Worm (Caenorhabditis elegans) whole organism, mixed stage, embryonic: ENCODE results near the gene sri-54.

Experiments used
- bed-3 ChIP-seq: fragments of 200-800 bp; sonication (Bioruptor generic); optimal IDR thresholded peaks from 3 replicates; lab custom pipeline; 2018; ENCODE audit warnings: mild to moderate bottlenecking, missing genetic modification characterization, moderate library complexity, missing compliant biosample characterization
- blmp-1 ChIP-seq: fragments of 150-350 bp; optimal IDR thresholded peaks from 2 replicates; lab custom pipeline; 2014; ENCODE audit warnings: missing biosample characterization, missing genetic modification characterization
- ceh-83 ChIP-seq: fragments of 200-800 bp; sonication (Bioruptor generic); optimal IDR thresholded peaks from 2 replicates; lab custom pipeline; 2018; ENCODE audit warnings: mild to moderate bottlenecking, missing genetic modification characterization, missing compliant biosample characterization
- mep-1 ChIP-seq: fragments of 150-350 bp; optimal IDR thresholded peaks from 2 replicates; lab custom pipeline; 2017; ENCODE audit warnings: missing biosample characterization, missing genetic modification reagents, missing genetic modification characterization, inconsistent platforms
- nhr-28 ChIP-seq: fragments of 150-350 bp; optimal IDR thresholded peaks from 2 replicates; lab custom pipeline; 2014; ENCODE audit warnings: missing biosample characterization, missing genetic modification characterization
- tbx-8 ChIP-seq: fragments of 200-800 bp; sonication (Bioruptor generic); optimal IDR thresholded peaks from 2 replicates; lab custom pipeline; 2018; ENCODE audit warnings: mild to moderate bottlenecking, missing genetic modification characterization, moderate library complexity, missing compliant biosample characterization

DNA sequence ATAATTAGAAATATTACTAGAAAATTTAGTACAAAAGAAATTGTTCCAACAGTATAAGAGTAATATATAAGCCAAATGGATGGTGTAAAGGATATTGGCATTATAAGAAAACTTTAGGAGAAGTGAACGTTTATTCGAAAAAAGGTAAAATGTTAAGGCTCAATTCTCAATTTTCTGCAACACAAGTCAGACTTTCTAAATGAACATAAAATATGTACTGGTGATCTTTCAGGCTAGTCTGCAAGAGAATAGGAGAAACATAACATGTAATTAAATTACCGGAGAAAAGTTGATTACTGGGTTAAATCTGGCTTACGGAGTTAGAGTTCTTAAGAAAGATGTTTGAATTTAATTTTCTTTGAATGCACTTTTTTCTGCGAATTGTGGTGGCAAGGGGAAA lies 19.0 kb upstream of the sri-54 start, which contains the start of gene sri-33:
- TF ChIP-seq bed-3 (GFP tag; lab: Kevin White, UChicago) (no peak), ceh-83 (GFP tag; lab: Kevin White, UChicago) (no peak), blmp-1 (tag; lab: Kevin White, UChicago) (no peak), nhr-28 (no peak), tbx-8 (GFP tag; lab: Kevin White, UChicago) (no peak), mep-1 (tag; lab: Kevin White, UChicago) (no peak)
